Fruit fly (Drosophila melanogaster): ENCODE measurements around the gene dpr19.

The dpr19 gene

DNA sequence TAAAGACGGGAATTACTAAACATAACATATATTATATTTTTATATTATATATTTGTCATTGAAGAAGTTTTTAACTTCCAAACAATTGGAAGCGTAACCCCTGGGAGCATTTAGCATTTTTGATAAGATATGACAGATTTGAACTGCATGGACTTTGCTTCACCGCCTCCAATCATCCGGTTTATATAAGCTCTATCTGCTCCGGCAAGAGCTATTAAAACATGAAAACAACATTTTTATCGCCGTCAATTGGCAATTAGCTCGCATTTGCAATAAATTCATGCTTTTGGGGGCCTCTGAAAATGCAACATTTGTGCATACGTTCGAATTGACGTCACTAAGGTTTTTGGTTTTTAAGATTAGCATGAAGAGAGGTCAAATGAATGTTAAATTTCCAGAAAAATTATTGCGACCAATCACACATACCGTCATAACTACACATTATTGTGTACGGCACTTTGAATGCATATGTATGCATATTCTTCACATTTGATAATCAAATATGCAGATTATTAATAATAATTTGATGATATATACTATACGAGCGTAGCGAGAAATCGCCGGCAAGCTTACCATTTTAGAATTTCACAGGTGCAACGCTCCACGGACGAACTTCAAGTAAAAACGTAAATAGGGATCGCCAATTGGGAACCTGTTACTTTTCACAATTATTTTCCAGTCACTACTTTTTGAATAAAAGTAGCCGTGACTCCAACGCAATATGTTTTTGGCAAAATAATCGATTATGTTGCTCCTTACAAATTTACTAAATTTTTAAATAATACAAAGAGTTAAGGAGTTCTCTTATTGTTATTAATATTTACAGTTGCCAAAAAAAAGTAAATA, 19.9 kb downstream of the dpr19 start, which contains the start of gene Mdh1 (continued):
- peak; percentile 53; the same call in 1 of the 3 replicates for TF ChIP-seq CG34422 (GFP tag; IDR thresholded peaks at IDR 0.05)
- TF ChIP-seq Scr (GFP tag; IDR thresholded peaks at IDR 0.05; ENCODE audit: partially characterized antibody), result 0 out of 2 replicates have a peak, but pooled peaks have one; percentile 35

DNA sequence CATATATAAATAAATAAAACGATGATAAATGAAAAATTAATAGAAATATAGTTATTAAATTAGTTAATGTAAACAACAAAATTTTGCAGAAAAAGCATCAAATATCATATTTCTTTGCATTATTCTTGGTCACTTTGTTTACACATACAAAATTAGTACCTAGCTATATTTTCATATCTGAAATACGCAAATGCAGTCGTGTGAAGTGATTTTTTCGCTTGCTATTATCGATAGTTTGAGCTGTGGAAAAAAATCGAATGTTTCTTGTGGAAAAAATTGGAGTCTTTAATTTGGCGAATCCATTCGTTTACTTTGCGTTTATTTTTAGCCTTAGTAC, 20.5 kb downstream of the dpr19 start, which contains the start of gene Cnot4:
Cnot4 (plus strand) TSS at position 229 of the 337 bp plus-strand sequence.
- TF ChIP-seq HLH54F (GFP tag; optimal IDR thresholded peaks at IDR 0.05), result no peak
- peak; percentile 36 for TF ChIP-seq dmrt11E (tag; optimal IDR thresholded peaks at IDR 0.05)
- TF ChIP-seq Ravus (GFP tag; IDR thresholded peaks at IDR 0.05), result no peak
- peak; percentile 89; the same call in 1 of the 2 replicates for TF ChIP-seq CG31441 (GFP tag; IDR thresholded peaks at IDR 0.05)
- peak; percentile 35 for TF ChIP-seq CG9437 (GFP tag; optimal IDR thresholded peaks at IDR 0.05)
- TF ChIP-seq chn (GFP tag; optimal IDR thresholded peaks at IDR 0.05), result no peak
- TF ChIP-seq zen (tag; optimal IDR thresholded peaks at IDR 0.05), result peak; percentile 16
- TF ChIP-seq amos (GFP tag; IDR thresholded peaks at IDR 0.05; ENCODE audit: partially characterized antibody), result peak; percentile 49; the same call in 1 of the 2 replicates
- 0 out of 2 replicates have a peak, but pooled peaks have one; percentile 25 for TF ChIP-seq unc-4 (GFP tag; IDR thresholded peaks at IDR 0.05; ENCODE audit: partially characterized antibody)
- peak; percentile 38; the same call in 1 of the 3 replicates for TF ChIP-seq Doc3 (GFP tag; IDR thresholded peaks at IDR 0.05; ENCODE audit: partially characterized antibody)
- no peak for TF ChIP-seq slou (GFP tag; optimal IDR thresholded peaks at IDR 0.05)
- TF ChIP-seq Aef1 (GFP tag; IDR thresholded peaks at IDR 0.05), result no peak
- peak; percentile 30 for TF ChIP-seq CG18262 (tag; optimal IDR thresholded peaks at IDR 0.05)
- peak; percentile 63 for TF ChIP-seq CG14710 (tag; optimal IDR thresholded peaks at IDR 0.05)
- TF ChIP-seq Sry-δ (GFP tag; optimal IDR thresholded peaks at IDR 0.05), result peak; percentile 61
- peak; percentile 71 for TF ChIP-seq row (GFP tag; IDR thresholded peaks at IDR 0.05)
- peak; percentile 17 for TF ChIP-seq CG1603 (tag; optimal IDR thresholded peaks at IDR 0.05)
- no peak for TF ChIP-seq jumu (GFP tag; optimal IDR thresholded peaks at IDR 0.05)
- TF ChIP-seq pzg (GFP tag; optimal IDR thresholded peaks at IDR 0.05), result peak; percentile 31
- TF ChIP-seq CG2712 (tag; optimal IDR thresholded peaks at IDR 0.05), result peak; percentile 36
- TF ChIP-seq CG2116 (GFP tag; optimal IDR thresholded peaks at IDR 0.05), result peak; percentile 97
- no peak for TF ChIP-seq repo (GFP tag; optimal IDR thresholded peaks at IDR 0.05)
- peak; percentile 39; the same call in 2 of the 4 replicates for TF ChIP-seq Dll (GFP tag; IDR thresholded peaks at IDR 0.05; ENCODE audit: partially characterized antibody)
- TF ChIP-seq CG13287 (GFP tag; IDR thresholded peaks at IDR 0.05; ENCODE audit: partially characterized antibody), result peak; percentile 44; the same call in 1 of the 2 replicates
- 0 out of 2 replicates have a peak, but pooled peaks have one; percentile 30 for TF ChIP-seq inv (GFP tag; IDR thresholded peaks at IDR 0.05; ENCODE audit: partially characterized antibody)
- TF ChIP-seq CG10267 (tag; optimal IDR thresholded peaks at IDR 0.05), result peak; percentile 35
- no peak for TF ChIP-seq CG2202 (tag; optimal IDR thresholded peaks at IDR 0.05)
- peak; percentile 25 for TF ChIP-seq Hr3 (GFP tag; optimal IDR thresholded peaks at IDR 0.05)
- peak; percentile 47; the same call in 1 of the 3 replicates for TF ChIP-seq CG17361 (GFP tag; IDR thresholded peaks at IDR 0.05)
- TF ChIP-seq Dref (GFP tag; IDR thresholded peaks at IDR 0.05), result peak; percentile 71
- TF ChIP-seq knrl (GFP tag; IDR thresholded peaks at IDR 0.05; ENCODE audit: partially characterized antibody), result peak; percentile 48; the same call in 2 of the 3 replicates
- peak; percentile 24 for TF ChIP-seq gem (tag; optimal IDR thresholded peaks at IDR 0.05)
- TF ChIP-seq Vsx1 (GFP tag; optimal IDR thresholded peaks at IDR 0.05), result no peak
- peak; percentile 96 for TF ChIP-seq CG3995 (GFP tag; optimal IDR thresholded peaks at IDR 0.05)
- peak; percentile 62 for TF ChIP-seq nmo (GFP tag; optimal IDR thresholded peaks at IDR 0.05)
- peak; percentile 46; the same call in 1 of the 3 replicates for TF ChIP-seq CG16813 (GFP tag; IDR thresholded peaks at IDR 0.05; ENCODE audit: partially characterized antibody)
- TF ChIP-seq CG7963 (GFP tag; IDR thresholded peaks at IDR 0.05; ENCODE audit: partially characterized antibody), result no peak
- TF ChIP-seq gsb-n (tag; optimal IDR thresholded peaks at IDR 0.05), result peak; percentile 44
- peak; percentile 92 for TF ChIP-seq CG30020 (tag; optimal IDR thresholded peaks at IDR 0.05)
- peak; percentile 14; the same call in 1 of the 2 replicates for TF ChIP-seq vvl (GFP tag; IDR thresholded peaks at IDR 0.05)
- TF ChIP-seq CG6791 (GFP tag; IDR thresholded peaks at IDR 0.05; ENCODE audit: partially characterized antibody), result 0 out of 3 replicates have a peak, but pooled peaks have one; percentile 31
- 0 out of 2 replicates have a peak, but pooled peaks have one; percentile 12 for TF ChIP-seq CG42726 (GFP tag; IDR thresholded peaks at IDR 0.05; ENCODE audit: partially characterized antibody)
